Worm (Caenorhabditis elegans) whole organism, midembryonic: ENCODE results near the gene nadk-2.

Source experiments
- T22C8.4 ChIP-seq: fragments of 200-800 bp; sonication (Bioruptor generic); IDR thresholded peaks from 2 replicates; pipeline ENCODE4 v1.3.6; 2022; ENCODE audit warnings: missing genetic modification characterization, missing compliant biosample characterization
- cog-1 ChIP-seq: sonication (generic microtip); optimal IDR thresholded peaks from 2 replicates; lab custom pipeline; 2016; ENCODE audit warnings: missing genetic modification characterization, missing compliant biosample characterization
- flt-1 ChIP-seq: fragments of 200-800 bp; sonication (Bioruptor generic); IDR thresholded peaks from 2 replicates; pipeline ENCODE4 v1.3.6; 2022; ENCODE audit warnings: missing genetic modification characterization, missing compliant biosample characterization
- klf-2 ChIP-seq: fragments of 200-800 bp; sonication (Bioruptor generic); conservative IDR thresholded peaks from 2 replicates; pipeline ENCODE4 v1.3.6; 2022; ENCODE audit warnings: missing genetic modification reagents, missing genetic modification characterization, missing compliant biosample characterization
- med-1 ChIP-seq: sonication (generic microtip); optimal IDR thresholded peaks from 2 replicates; lab custom pipeline; 2017; ENCODE audit warnings: missing genetic modification characterization, mild to moderate bottlenecking, missing compliant biosample characterization, antibody characterized with exemption, missing genetic modification reagents; ENCODE audit not compliant: insufficient read depth
- ref-1 ChIP-seq: fragments of 200-800 bp; sonication (Bioruptor generic); conservative IDR thresholded peaks from 2 replicates; pipeline ENCODE4 v1.3.6; 2022; ENCODE audit warnings: missing genetic modification reagents, missing genetic modification characterization, missing compliant biosample characterization
- tab-1 ChIP-seq: fragments of 200-800 bp; sonication (Bioruptor generic); IDR thresholded peaks from 2 replicates; pipeline ENCODE4 v1.3.6; 2022; ENCODE audit warnings: missing genetic modification characterization, missing compliant biosample characterization
- ztf-23 ChIP-seq: fragments of 200-800 bp; sonication (Bioruptor generic); IDR thresholded peaks from 2 replicates; pipeline ENCODE4 v1.3.6; 2022; ENCODE audit warnings: missing genetic modification reagents, missing genetic modification characterization, missing compliant biosample characterization

DNA sequence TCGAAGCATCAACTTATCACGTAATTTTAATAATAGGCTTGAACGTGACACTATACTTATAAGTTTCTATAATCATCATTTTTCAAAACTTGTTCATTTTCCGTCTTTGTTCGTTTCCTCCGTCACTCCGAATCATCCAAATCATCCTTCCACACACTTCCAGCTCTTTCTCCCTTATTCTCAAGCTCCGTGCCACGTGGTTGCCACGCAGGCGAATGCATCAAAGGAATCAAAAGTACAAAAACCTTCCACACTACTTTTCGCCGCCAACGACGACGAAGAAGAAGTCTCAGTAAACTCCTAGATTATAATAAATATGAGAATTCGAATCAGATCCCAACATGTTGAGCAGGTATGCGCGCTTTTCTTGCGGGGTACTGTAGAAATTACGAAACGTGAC lies 4.8 kb downstream of the nadk-2 start:
- TF ChIP-seq cog-1 (tag; lab: Kevin White, UChicago) (no peak), ref-1 (GFP tag; lab: Robert Waterston, UW) (no peak), tab-1 (GFP tag; lab: Robert Waterston, UW) (no peak), ztf-23 (GFP tag; lab: Robert Waterston, UW) (no peak), T22C8.4 (GFP tag; lab: Robert Waterston, UW) (no peak), med-1 (no peak), klf-2 (GFP tag; lab: Robert Waterston, UW) (no peak), flt-1 (GFP tag; lab: Robert Waterston, UW) (no peak)
